Worm (Caenorhabditis elegans) whole organism, L4/young adult: ENCODE results near the gene cyn-3.

Experiments
- W03F9.2 ChIP-seq: fragments of 150-350 bp; optimal IDR thresholded peaks from 2 replicates; lab custom pipeline; 2014; ENCODE audit warnings: missing biosample characterization, missing genetic modification characterization
- dao-5 ChIP-seq: sonication (generic microtip); optimal IDR thresholded peaks from 2 replicates; lab custom pipeline; 2016; ENCODE audit warnings: missing genotype, missing genetic modification characterization, moderate library complexity, missing compliant biosample characterization
- him-1 ChIP-seq: sonication (generic microtip); optimal IDR thresholded peaks from 2 replicates; lab custom pipeline; 2016; ENCODE audit warnings: missing genotype, missing genetic modification reagents, missing genetic modification characterization, missing compliant biosample characterization

DNA sequence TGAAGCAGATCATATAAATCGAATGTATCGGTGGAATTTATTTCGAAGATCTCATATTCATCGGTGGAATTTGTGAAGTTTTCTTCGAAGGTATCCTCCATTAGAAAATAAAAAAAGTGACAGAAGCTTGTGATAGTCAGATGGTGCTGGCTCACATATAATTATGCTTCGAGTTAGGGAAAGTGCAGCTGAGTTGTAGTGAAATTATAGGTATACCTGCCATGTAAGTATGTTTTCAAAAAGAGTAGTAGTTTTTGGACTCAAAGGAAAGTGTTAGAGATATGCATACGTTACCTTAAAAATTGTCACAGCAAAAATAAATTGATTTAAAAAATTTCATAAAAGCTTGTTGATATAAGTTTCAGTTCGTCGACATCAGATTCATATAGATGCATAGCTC is 50.5 kb downstream of the cyn-3 start, which contains the start of gene srw-11:
- TF ChIP-seq him-1 (tag; lab: Kevin White, UChicago) (no peak), W03F9.2 (no peak), dao-5 (tag; lab: Kevin White, UChicago) (no peak)
